Worm (Caenorhabditis elegans): ENCODE results near the gene T13F3.6.

DNA sequence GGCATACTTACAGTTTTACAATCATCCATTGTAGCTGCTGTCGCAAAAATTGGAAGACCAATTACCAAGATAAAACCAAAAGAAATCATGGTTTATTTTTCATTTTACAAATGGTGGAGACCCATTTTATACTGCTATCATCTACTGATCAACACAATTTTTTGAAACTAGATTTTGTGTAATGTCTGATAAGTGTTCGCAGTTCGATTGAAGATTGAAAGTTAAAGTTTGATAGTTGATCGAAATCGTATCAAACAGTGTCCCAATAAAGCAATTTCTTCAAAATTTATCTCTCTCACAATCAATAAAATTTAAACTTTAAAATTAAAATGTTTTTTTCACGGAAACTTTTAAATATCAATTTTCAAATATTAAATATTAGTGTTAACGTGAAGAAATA lies at the start of gene T13F3.6:
- TF ChIP-seq aly-2 (tag; optimal IDR thresholded peaks at IDR 0.05), result no peak
- TF ChIP-seq egl-27 (tag; optimal IDR thresholded peaks at IDR 0.05), result no peak
- no peak for TF ChIP-seq unc-130 (GFP tag; optimal IDR thresholded peaks at IDR 0.05)
- TF ChIP-seq gei-8 (GFP tag; optimal IDR thresholded peaks at IDR 0.05), result no peak
- no peak for TF ChIP-seq hlh-30 (tag; optimal IDR thresholded peaks at IDR 0.05; ENCODE audit: insufficient read depth)
- no peak for TF ChIP-seq vab-7 (GFP tag; IDR thresholded peaks at IDR 0.05)
- no peak for TF ChIP-seq tra-1 (GFP tag; IDR thresholded peaks at IDR 0.05)
- TF ChIP-seq saeg-2 (GFP tag; IDR thresholded peaks at IDR 0.05), result no peak
- no peak for TF ChIP-seq snpc-4 (tag; optimal IDR thresholded peaks at IDR 0.05)
